Fruit fly (Drosophila melanogaster): Measurements from ENCODE around the gene Rbsn-5.

DNA sequence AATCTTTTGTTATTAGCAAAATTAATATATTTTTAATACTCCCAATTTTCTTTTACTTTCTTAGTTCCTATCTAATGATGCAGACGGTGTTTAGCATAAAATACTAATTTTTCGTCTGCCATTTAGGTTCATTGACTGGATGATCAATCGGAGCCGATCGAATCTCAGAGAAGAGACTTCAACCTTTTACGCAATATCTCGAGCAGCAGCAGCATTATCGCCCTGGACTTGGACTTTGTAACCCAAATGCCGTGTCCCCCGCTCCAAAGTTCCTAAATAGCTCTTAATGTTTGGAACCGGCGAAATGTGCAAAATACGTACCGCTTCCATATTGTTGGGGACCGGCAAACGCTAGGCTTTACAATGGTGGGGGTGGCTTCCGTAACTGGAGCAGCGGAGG is 44.7 kb downstream of the Rbsn-5 start:
- TF ChIP-seq Clk (GFP tag; optimal IDR thresholded peaks at IDR 0.05) (no peak), CG14711 (tag; optimal IDR thresholded peaks at IDR 0.05) (no peak), CG7045 (GFP tag; optimal IDR thresholded peaks at IDR 0.05) (no peak), tj (GFP tag; optimal IDR thresholded peaks at IDR 0.05) (no peak), CG1620 (GFP tag; optimal IDR thresholded peaks at IDR 0.05) (no peak), CG33017 (tag; optimal IDR thresholded peaks at IDR 0.05) (no peak), cnc (optimal IDR thresholded peaks at IDR 0.05) (no peak), CG5204 (GFP tag; optimal IDR thresholded peaks at IDR 0.05) (no peak), kay (GFP tag; ENCODE audit: borderline replicate concordance) (no peak), Hr96 (GFP tag; optimal IDR thresholded peaks at IDR 0.05) (no peak), pad (GFP tag; optimal IDR thresholded peaks at IDR 0.05) (no peak), bab1 (GFP tag; optimal IDR thresholded peaks at IDR 0.05) (no peak)
